Fruit fly (Drosophila melanogaster) whole organism, embryonic: ENCODE data around the gene Cdc45.

Experiments
- Awh ChIP-seq: fragments of 200-800 bp; sonication (Bioruptor generic); IDR thresholded peaks from 2 replicates; pipeline ENCODE4, ENCODE4 v1.3.6; 2022; ENCODE audit warnings: missing biosample characterization, missing genetic modification characterization
- Blimp-1 ChIP-seq: fragments of 200-800 bp; sonication (Bioruptor generic); optimal IDR thresholded peaks from 3 replicates; lab custom pipeline; 2018; ENCODE audit warnings: missing biosample characterization, missing genetic modification characterization, mild to moderate bottlenecking, moderate library complexity, missing genetic modification reagents
- BtbVII ChIP-seq: fragments of 200-800 bp; sonication (Bioruptor generic); optimal IDR thresholded peaks from 3 replicates; lab custom pipeline; 2017; ENCODE audit warnings: missing biosample characterization, mild to moderate bottlenecking, missing genetic modification characterization
- CG10366 ChIP-seq: fragments of 200-800 bp; sonication (Bioruptor generic); IDR thresholded peaks from 2 replicates; pipeline ENCODE4 v1.3.6; 2022; ENCODE audit warnings: missing biosample characterization, missing genetic modification characterization
- CG11560 ChIP-seq: fragments of 200-800 bp; sonication (Bioruptor generic); IDR thresholded peaks from 3 replicates; pipeline ENCODE4 v1.3.6; 2022; ENCODE audit warnings: missing biosample characterization, missing genetic modification characterization
- CG12155 ChIP-seq: fragments of 200-800 bp; sonication (Bioruptor generic); optimal IDR thresholded peaks from 3 replicates; lab custom pipeline; 2016; ENCODE audit warnings: missing biosample characterization, missing genetic modification characterization
- CG14710 ChIP-seq: fragments of 200-800 bp; sonication (Bioruptor generic); optimal IDR thresholded peaks from 3 replicates; lab custom pipeline; 2019; ENCODE audit warnings: missing biosample characterization, mild to moderate bottlenecking, missing genetic modification characterization, moderate library complexity
- CG1529 ChIP-seq: fragments of 200-800 bp; sonication (Bioruptor generic); optimal IDR thresholded peaks from 3 replicates; lab custom pipeline; 2018; ENCODE audit warnings: missing biosample characterization, missing genetic modification characterization
- CG15696 ChIP-seq: fragments of 200-800 bp; sonication (Bioruptor generic); optimal IDR thresholded peaks from 2 replicates; lab custom pipeline; 2019; ENCODE audit warnings: missing biosample characterization, mild to moderate bottlenecking, missing genetic modification characterization, moderate library complexity
- CG34422 ChIP-seq: fragments of 200-800 bp; sonication (Bioruptor generic); IDR thresholded peaks from 3 replicates; pipeline ENCODE4 v1.3.6; 2022; ENCODE audit warnings: missing biosample characterization, missing genetic modification characterization
- CG3995 ChIP-seq: fragments of 200-800 bp; sonication (Bioruptor generic); optimal IDR thresholded peaks from 3 replicates; lab custom pipeline; 2016; ENCODE audit warnings: missing biosample characterization, missing genetic modification characterization
- CG6791 ChIP-seq: fragments of 200-800 bp; sonication (Bioruptor generic); IDR thresholded peaks from 3 replicates; pipeline ENCODE4 v1.3.6; 2022; ENCODE audit warnings: missing biosample characterization, missing genetic modification characterization; ENCODE audit not compliant: partially characterized antibody
- CG7987 ChIP-seq: fragments of 200-800 bp; sonication (Bioruptor generic); optimal IDR thresholded peaks from 2 replicates; lab custom pipeline; 2018; ENCODE audit warnings: missing biosample characterization, mild to moderate bottlenecking, missing genetic modification characterization, moderate library complexity
- CG9797 ChIP-seq: fragments of 200-800 bp; sonication (Bioruptor generic); optimal IDR thresholded peaks from 3 replicates; lab custom pipeline; 2018; ENCODE audit warnings: missing biosample characterization, mild to moderate bottlenecking, missing genetic modification characterization
- Dll ChIP-seq: fragments of 200-800 bp; sonication (Bioruptor generic); IDR thresholded peaks from 4 replicates; pipeline ENCODE4 v1.3.6; 2022; ENCODE audit warnings: missing biosample characterization, missing genetic modification characterization; ENCODE audit not compliant: partially characterized antibody
- Doc2 ChIP-seq: fragments of 200-800 bp; sonication (Bioruptor generic); IDR thresholded peaks from 2 replicates; pipeline ENCODE4 v1.3.6; 2022; ENCODE audit warnings: missing biosample characterization, missing genetic modification characterization
- ERR ChIP-seq: fragments of 200-800 bp; sonication (Bioruptor generic); optimal IDR thresholded peaks from 2 replicates; lab custom pipeline; 2016; ENCODE audit warnings: missing biosample characterization, missing genetic modification characterization
- Eip74EF ChIP-seq, 2 experiments: fragments of 200-800 bp in 1 of 2; fragments of >200 bp in 1 of 2; sonication (Bioruptor generic) in 1 of 2; optimal IDR thresholded peaks; 2 replicates each; lab custom pipeline; 2017 to 2019; ENCODE audit warnings: missing biosample characterization in 2 of 2, missing genetic modification characterization in 2 of 2, mild to moderate bottlenecking in 1 of 2, moderate library complexity in 1 of 2
- Ets97D ChIP-seq: fragments of 200-800 bp; sonication (Bioruptor generic); optimal IDR thresholded peaks from 3 replicates; lab custom pipeline; 2016; ENCODE audit warnings: missing biosample characterization, missing genetic modification characterization
- H15 ChIP-seq: fragments of 200-800 bp; sonication (Bioruptor generic); IDR thresholded peaks from 3 replicates; pipeline ENCODE4 v1.3.6; 2022; ENCODE audit warnings: missing biosample characterization, missing genetic modification characterization
- Hsf ChIP-seq: fragments of 200-800 bp; sonication (Bioruptor generic); optimal IDR thresholded peaks from 3 replicates; lab custom pipeline; 2016; ENCODE audit warnings: missing biosample characterization, missing genetic modification characterization
- MESR4 ChIP-seq: fragments of 200-800 bp; sonication (Bioruptor generic); optimal IDR thresholded peaks from 2 replicates; lab custom pipeline; 2018; ENCODE audit warnings: missing biosample characterization, mild to moderate bottlenecking, missing genetic modification characterization, moderate library complexity
- MTF-1 ChIP-seq: fragments of 200-800 bp; sonication (Bioruptor generic); optimal IDR thresholded peaks from 2 replicates; lab custom pipeline; 2018; ENCODE audit warnings: missing biosample characterization, mild to moderate bottlenecking, missing genetic modification characterization, borderline replicate concordance
- NFAT ChIP-seq: fragments of 200-800 bp; sonication (Bioruptor generic); IDR thresholded peaks from 2 replicates; pipeline ENCODE4 v1.3.6; 2022; ENCODE audit warnings: missing biosample characterization, missing genetic modification characterization
- Nf-YA ChIP-seq: fragments of 200-800 bp; sonication (Bioruptor generic); IDR thresholded peaks from 2 replicates; pipeline ENCODE4 v1.3.6; 2022; ENCODE audit warnings: missing biosample characterization, missing genetic modification characterization
- Oli ChIP-seq: fragments of 200-800 bp; sonication (Bioruptor generic); optimal IDR thresholded peaks from 2 replicates; lab custom pipeline; 2018; ENCODE audit warnings: missing biosample characterization, mild to moderate bottlenecking, missing genetic modification characterization, moderate library complexity
- Ptx1 ChIP-seq: fragments of 200-800 bp; sonication (Bioruptor generic); IDR thresholded peaks from 2 replicates; pipeline ENCODE4 v1.3.6; 2022; ENCODE audit warnings: missing biosample characterization, missing genetic modification characterization
- Ravus ChIP-seq: fragments of 200-800 bp; sonication (Bioruptor generic); IDR thresholded peaks from 2 replicates; pipeline ENCODE4 v1.3.6; 2022; ENCODE audit warnings: missing biosample characterization, missing genetic modification characterization
- bbx ChIP-seq: fragments of 200-800 bp; sonication (Bioruptor generic); IDR thresholded peaks from 2 replicates; pipeline ENCODE4 v1.3.6; 2022; ENCODE audit warnings: missing biosample characterization, missing genetic modification characterization; ENCODE audit not compliant: partially characterized antibody
- eve ChIP-seq, 2 experiments: fragments of >200 bp; optimal IDR thresholded peaks; 2 replicates each; lab custom pipeline; 2017; ENCODE audit warnings: missing biosample characterization in 2 of 2, missing genetic modification characterization in 2 of 2
- fd64A ChIP-seq: fragments of 200-800 bp; sonication (Bioruptor generic); optimal IDR thresholded peaks from 3 replicates; lab custom pipeline; 2018; ENCODE audit warnings: missing biosample characterization, mild to moderate bottlenecking, missing genetic modification characterization
- hbn ChIP-seq: fragments of 200-800 bp; sonication (Bioruptor generic); IDR thresholded peaks from 2 replicates; pipeline ENCODE4 v1.3.6; 2022; ENCODE audit warnings: missing biosample characterization, missing genetic modification characterization; ENCODE audit not compliant: partially characterized antibody
- kay ChIP-seq: fragments of 200-800 bp; sonication (Bioruptor generic); optimal IDR thresholded peaks from 2 replicates; lab custom pipeline; 2016; ENCODE audit warnings: missing biosample characterization, missing genetic modification characterization
- ro ChIP-seq: fragments of 200-800 bp; sonication (Bioruptor generic); IDR thresholded peaks from 2 replicates; pipeline ENCODE4 v1.3.6; 2022; ENCODE audit warnings: missing biosample characterization, missing genetic modification characterization
- sd ChIP-seq: fragments of 200-800 bp; sonication (Bioruptor generic); optimal IDR thresholded peaks from 3 replicates; lab custom pipeline; 2018; ENCODE audit warnings: missing biosample characterization, mild to moderate bottlenecking, missing genetic modification characterization, moderate library complexity
- sens-2 ChIP-seq: fragments of 200-800 bp; sonication (Bioruptor generic); IDR thresholded peaks from 2 replicates; pipeline ENCODE4 v1.3.6; 2022; ENCODE audit warnings: missing biosample characterization, missing genetic modification characterization
- sna ChIP-seq: fragments of 200-800 bp; sonication (Bioruptor generic); IDR thresholded peaks from 2 replicates; pipeline ENCODE4 v1.3.6; 2022; ENCODE audit warnings: missing biosample characterization, missing genetic modification characterization; ENCODE audit not compliant: partially characterized antibody
- sqz ChIP-seq: fragments of 200-800 bp; sonication (Bioruptor generic); optimal IDR thresholded peaks from 3 replicates; lab custom pipeline; 2018; ENCODE audit warnings: missing biosample characterization, mild to moderate bottlenecking, missing genetic modification characterization
- sr ChIP-seq: fragments of 200-800 bp; sonication (Bioruptor generic); IDR thresholded peaks from 3 replicates; pipeline ENCODE4 v1.3.6; 2022; ENCODE audit warnings: missing biosample characterization, missing genetic modification characterization
- sug ChIP-seq: fragments of 200-800 bp; optimal IDR thresholded peaks from 2 replicates; lab custom pipeline; 2019; ENCODE audit warnings: missing biosample characterization, mild to moderate bottlenecking, missing genetic modification characterization, moderate library complexity
- vnd ChIP-seq: fragments of 200-800 bp; sonication (Bioruptor generic); IDR thresholded peaks from 3 replicates; pipeline ENCODE4 v1.3.6; 2022; ENCODE audit warnings: missing biosample characterization, missing genetic modification characterization; ENCODE audit not compliant: partially characterized antibody

Gene Cdc45

DNA sequence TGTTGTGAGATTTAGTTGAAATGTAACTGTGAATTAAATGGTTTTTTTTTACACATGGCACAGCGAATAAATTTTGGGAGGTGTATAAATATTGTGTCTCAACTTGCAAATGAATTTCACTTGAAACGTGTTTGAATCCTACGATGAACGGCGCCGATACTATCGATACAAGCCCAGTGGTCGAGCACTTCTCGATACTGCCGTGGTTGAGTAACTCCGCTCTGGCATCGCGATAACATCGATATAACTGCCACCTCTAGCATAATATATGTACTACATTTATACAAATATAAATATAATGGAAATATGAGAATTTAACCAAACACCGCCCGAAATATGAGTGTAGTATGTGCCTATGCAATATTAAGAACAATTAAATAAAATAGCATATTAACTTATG lies 2.7 kb upstream of the Cdc45 start (continued):
- peak; percentile 30; the same call in 1 of the 3 replicates for TF ChIP-seq CG34422
- TF ChIP-seq Ets97D (GFP tag; lab: Kevin White, UChicago) = peak; percentile 45
- TF ChIP-seq CG1529 (GFP tag; lab: Kevin White, UChicago) = no peak
- TF ChIP-seq Hsf (GFP tag; lab: Kevin White, UChicago) = peak; percentile 16
- peak; percentile 99 for TF ChIP-seq hbn (GFP tag; lab: Robert Waterston, UW)
- TF ChIP-seq Ptx1 (GFP tag; lab: Robert Waterston, UW) = peak; percentile 34; the same call in 1 of the 2 replicates
- no peak for TF ChIP-seq sqz (GFP tag; lab: Kevin White, UChicago)
- no peak for TF ChIP-seq CG15696 (tag; lab: Kevin White, UChicago)
- no peak for TF ChIP-seq sr
- peak; percentile 36 for TF ChIP-seq CG14710
- TF ChIP-seq CG12155 (GFP tag; lab: Kevin White, UChicago) = peak; percentile 28
- no peak for TF ChIP-seq Awh (GFP tag; lab: Robert Waterston, UW)
- TF ChIP-seq MESR4 (GFP tag; lab: Kevin White, UChicago) = peak; percentile 31
- no peak for TF ChIP-seq sd
- TF ChIP-seq BtbVII (GFP tag; lab: Kevin White, UChicago) = no peak
- no peak for TF ChIP-seq Nf-YA (GFP tag; lab: Robert Waterston, UW)
- no peak for TF ChIP-seq Ravus (GFP tag; lab: Robert Waterston, UW)
- no peak for TF ChIP-seq sens-2 (GFP tag; lab: Robert Waterston, UW)
- peak; percentile 97 for TF ChIP-seq vnd (GFP tag; lab: Robert Waterston, UW)
- TF ChIP-seq CG9797 (GFP tag; lab: Kevin White, UChicago) = peak; percentile 28
- TF ChIP-seq ERR (GFP tag; lab: Kevin White, UChicago) = no peak
- no peak for TF ChIP-seq CG10366 (GFP tag; lab: Robert Waterston, UW)
- TF ChIP-seq ro (GFP tag; lab: Robert Waterston, UW) = no peak
- peak; percentile 48 for TF ChIP-seq CG3995 (GFP tag; lab: Kevin White, UChicago)
- TF ChIP-seq Dll (GFP tag; lab: Robert Waterston, UW) = peak; percentile 94
- TF ChIP-seq CG7987 (GFP tag; lab: Kevin White, UChicago) = no peak
- no peak for TF ChIP-seq CG11560
- TF ChIP-seq Blimp-1 (GFP tag; lab: Kevin White, UChicago) = no peak
- TF ChIP-seq Oli (tag; lab: Kevin White, UChicago) = no peak
- peak; percentile 34; the same call in 1 of the 3 replicates for TF ChIP-seq H15 (GFP tag; lab: Robert Waterston, UW)
- TF ChIP-seq sug (tag; lab: Kevin White, UChicago) = peak; percentile 14
- no peak for TF ChIP-seq MTF-1 (GFP tag; lab: Kevin White, UChicago)
- peak; percentile 100 for TF ChIP-seq bbx (GFP tag; lab: Robert Waterston, UW)
- no peak for TF ChIP-seq kay (GFP tag; lab: Kevin White, UChicago)
- TF ChIP-seq Doc2 (GFP tag; lab: Robert Waterston, UW) = no peak
- TF ChIP-seq Eip74EF (GFP tag; optimal IDR thresholded peaks at IDR 0.05; lab: Kevin White, UChicago) = no peak
- no peak for TF ChIP-seq eve (GFP tag; optimal IDR thresholded peaks at IDR 0.05; lab: Kevin White, UChicago)
- peak; percentile 99 for TF ChIP-seq CG6791 (GFP tag; lab: Robert Waterston, UW)
- TF ChIP-seq fd64A (GFP tag; lab: Kevin White, UChicago) = no peak
- TF ChIP-seq NFAT (GFP tag; lab: Robert Waterston, UW) = peak; percentile 63; the same call in 1 of the 2 replicates
- peak; percentile 94 for TF ChIP-seq sna (GFP tag; lab: Robert Waterston, UW)
